Fruit fly (Drosophila melanogaster): ENCODE results near the gene CG9458.

CG9458 gene

dm6 chr3R:9808946-9809545 is 10.6 kb downstream of the CG9458 start, which contains the start of gene FBXO11 (continued):
- TF ChIP-seq kni (GFP tag; optimal IDR thresholded peaks at IDR 0.05), result no peak
- no peak for TF ChIP-seq CG10274 (GFP tag; optimal IDR thresholded peaks at IDR 0.05)
- TF ChIP-seq Dp (GFP tag; optimal IDR thresholded peaks at IDR 0.05), result peak; percentile 94
- no peak for TF ChIP-seq CG6854 (GFP tag; optimal IDR thresholded peaks at IDR 0.05)
- no peak for TF ChIP-seq tio (GFP tag; optimal IDR thresholded peaks at IDR 0.05)
- TF ChIP-seq CG2199 (GFP tag; IDR thresholded peaks at IDR 0.05), result no peak
- peak; percentile 7 for TF ChIP-seq gcm (GFP tag; optimal IDR thresholded peaks at IDR 0.05)
- peak; percentile 30 for TF ChIP-seq CG30020 (tag; optimal IDR thresholded peaks at IDR 0.05)
- no peak for TF ChIP-seq CG15011 (GFP tag; optimal IDR thresholded peaks at IDR 0.05)
- TF ChIP-seq CG17912 (GFP tag; optimal IDR thresholded peaks at IDR 0.05), result no peak
- TF ChIP-seq eve (GFP tag; optimal IDR thresholded peaks at IDR 0.05), result no peak
- 0 out of 3 replicates have a peak, but pooled peaks have one; percentile 24 for TF ChIP-seq vnd (GFP tag; IDR thresholded peaks at IDR 0.05; ENCODE audit: partially characterized antibody)
- no peak for TF ChIP-seq al (GFP tag; IDR thresholded peaks at IDR 0.05)
- TF ChIP-seq Stat92E (GFP tag; optimal IDR thresholded peaks at IDR 0.05), result peak in 1 of 3 experiments; percentile 83
- no peak for TF ChIP-seq CG10462 (GFP tag; optimal IDR thresholded peaks at IDR 0.05)
- TF ChIP-seq CG2712 (tag; optimal IDR thresholded peaks at IDR 0.05), result no peak
- no peak for TF ChIP-seq sob (GFP tag; IDR thresholded peaks at IDR 0.05)
- TF ChIP-seq ewg (GFP tag; optimal IDR thresholded peaks at IDR 0.05), result no peak
- peak; percentile 89 for TF ChIP-seq CG9797 (GFP tag; optimal IDR thresholded peaks at IDR 0.05)
- TF ChIP-seq cato (GFP tag; optimal IDR thresholded peaks at IDR 0.05; ENCODE audit: borderline replicate concordance), result no peak
- TF ChIP-seq tin (GFP tag; optimal IDR thresholded peaks at IDR 0.05), result no peak
- TF ChIP-seq otp (GFP tag; IDR thresholded peaks at IDR 0.05), result no peak
- peak; percentile 20 for TF ChIP-seq Jarid2 (GFP tag; optimal IDR thresholded peaks at IDR 0.05)
- TF ChIP-seq nmo (GFP tag; optimal IDR thresholded peaks at IDR 0.05), result peak; percentile 52
- no peak for TF ChIP-seq CG15269 (tag; optimal IDR thresholded peaks at IDR 0.05)
- TF ChIP-seq Neu2 (GFP tag; optimal IDR thresholded peaks at IDR 0.05; ENCODE audit: borderline replicate concordance), result no peak
- no peak for TF ChIP-seq zen (tag; optimal IDR thresholded peaks at IDR 0.05)
- no peak for TF ChIP-seq D19A (tag; optimal IDR thresholded peaks at IDR 0.05)
- TF ChIP-seq CG2889 (GFP tag; IDR thresholded peaks at IDR 0.05), result no peak
- TF ChIP-seq Ets65A (GFP tag), result no peak
- TF ChIP-seq cg (GFP tag; optimal IDR thresholded peaks at IDR 0.05), result peak; percentile 94
- no peak for TF ChIP-seq toy (GFP tag; IDR thresholded peaks at IDR 0.05)
- no peak for TF ChIP-seq crc (GFP tag; optimal IDR thresholded peaks at IDR 0.05)
- TF ChIP-seq CG2202 (tag; optimal IDR thresholded peaks at IDR 0.05), result no peak
- TF ChIP-seq CG1024 (GFP tag; IDR thresholded peaks at IDR 0.05), result no peak
- no peak for TF ChIP-seq Gug (GFP tag; IDR thresholded peaks at IDR 0.05)
- no peak for TF ChIP-seq Mad (GFP tag; optimal IDR thresholded peaks at IDR 0.05)
- TF ChIP-seq Asciz (GFP tag; optimal IDR thresholded peaks at IDR 0.05), result no peak
- no peak for TF ChIP-seq Hsf (GFP tag; optimal IDR thresholded peaks at IDR 0.05)
- no peak for TF ChIP-seq NfI (GFP tag; optimal IDR thresholded peaks at IDR 0.05)
- TF ChIP-seq row (GFP tag; IDR thresholded peaks at IDR 0.05), result no peak
- TF ChIP-seq Lpt (GFP tag; optimal IDR thresholded peaks at IDR 0.05), result no peak
- no peak for TF ChIP-seq CG6272 (GFP tag; IDR thresholded peaks at IDR 0.05)
- peak; percentile 10 for TF ChIP-seq salm (tag; optimal IDR thresholded peaks at IDR 0.05)
- TF ChIP-seq slp2 (GFP tag; optimal IDR thresholded peaks at IDR 0.05), result no peak
- no peak for TF ChIP-seq sqz (GFP tag; optimal IDR thresholded peaks at IDR 0.05)
- TF ChIP-seq CG3163 (GFP tag; optimal IDR thresholded peaks at IDR 0.05), result peak; percentile 11
- peak; percentile 29 for TF ChIP-seq Max (GFP tag; optimal IDR thresholded peaks at IDR 0.05)
- no peak for TF ChIP-seq ap (GFP tag; IDR thresholded peaks at IDR 0.05)
- TF ChIP-seq CG18619 (GFP tag; optimal IDR thresholded peaks at IDR 0.05), result no peak
- no peak for TF ChIP-seq h (optimal IDR thresholded peaks at IDR 0.05)
